Worm (Caenorhabditis elegans): ENCODE data around the gene C17H12.2.
A peak's percentile ranks its signal among the peaks of the same experiment; 100 is the strongest.

Gene C17H12.2

DNA sequence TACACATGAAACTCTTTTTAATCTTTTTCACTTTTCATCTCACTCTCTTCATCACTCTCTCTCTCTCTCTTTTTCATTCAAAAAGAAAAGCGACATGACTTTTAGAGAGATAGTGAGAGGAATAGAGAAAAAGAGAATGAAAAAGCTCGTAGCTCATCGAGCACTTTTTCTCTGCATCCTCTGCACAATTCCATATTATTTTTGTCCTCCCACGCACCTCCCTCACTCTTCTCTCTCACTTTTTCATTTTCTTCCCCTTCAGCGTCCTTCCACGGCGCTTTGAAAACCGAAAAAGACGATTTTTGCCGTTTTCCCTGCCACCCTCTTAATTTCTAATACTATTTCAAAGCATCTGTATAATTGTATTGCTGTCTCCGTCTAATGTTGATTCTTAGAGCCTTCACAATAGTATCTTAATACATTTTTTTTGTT is 48.8 kb upstream of the C17H12.2 start:
- peak; percentile 26 for TF ChIP-seq F22D6.2 (tag; optimal IDR thresholded peaks at IDR 0.05)
- TF ChIP-seq D2030.7 (GFP tag; IDR thresholded peaks at IDR 0.05): no peak
- TF ChIP-seq dox-1 (GFP tag; IDR thresholded peaks at IDR 0.05): no peak; the same call in 1 of the 2 replicates
- TF ChIP-seq Y53F4B.3 (GFP tag; IDR thresholded peaks at IDR 0.05): no peak
- TF ChIP-seq rcor-1 (GFP tag; IDR thresholded peaks at IDR 0.05): 0 out of 2 replicates have a peak, but pooled peaks have one; percentile 31
- TF ChIP-seq lin-54 (GFP tag; optimal IDR thresholded peaks at IDR 0.05): peak; percentile 40
- TF ChIP-seq rpc-1 (optimal IDR thresholded peaks at IDR 0.05): no peak
- no peak for TF ChIP-seq rpc-1 (tag; optimal IDR thresholded peaks at IDR 0.05)
- TF ChIP-seq akir-1 (GFP tag; optimal IDR thresholded peaks at IDR 0.05): no peak
- peak; percentile 80 for TF ChIP-seq attf-5 (GFP tag; optimal IDR thresholded peaks at IDR 0.05)
- no peak for TF ChIP-seq cebp-1 (GFP tag; IDR thresholded peaks at IDR 0.05)
- TF ChIP-seq cebp-1 (tag; optimal IDR thresholded peaks at IDR 0.05): peak; percentile 75
- no peak for TF ChIP-seq Y67H2A.10 (GFP tag; conservative IDR thresholded peaks at IDR 0.05)
- no peak for TF ChIP-seq Y53G8AR.9 (GFP tag; conservative IDR thresholded peaks at IDR 0.05)
- TF ChIP-seq nfya-1 (tag; optimal IDR thresholded peaks at IDR 0.05; ENCODE audit: borderline replicate concordance, insufficient read depth): no peak
- TF ChIP-seq mcd-1 (GFP tag; IDR thresholded peaks at IDR 0.05): peak; percentile 54
- TF ChIP-seq F57C9.4 (tag; optimal IDR thresholded peaks at IDR 0.05): no peak
- peak in 1 of 3 experiments; percentile 52 for TF ChIP-seq lin-35 (GFP tag; optimal IDR thresholded peaks at IDR 0.05)
- no peak for TF ChIP-seq ama-1 (optimal IDR thresholded peaks at IDR 0.05)
- no peak for TF ChIP-seq ama-1 (GFP tag; optimal IDR thresholded peaks at IDR 0.05)
- TF ChIP-seq lin-40 (tag; optimal IDR thresholded peaks at IDR 0.05): peak; percentile 83
- peak; percentile 33 for TF ChIP-seq chd-7 (tag; optimal IDR thresholded peaks at IDR 0.05)
- TF ChIP-seq F23B12.7 (tag; optimal IDR thresholded peaks at IDR 0.05; ENCODE audit: insufficient read depth): no peak
- TF ChIP-seq pbrm-1 (GFP tag; IDR thresholded peaks at IDR 0.05): 0 out of 2 replicates have a peak, but pooled peaks have one; percentile 33
- peak; percentile 11 for TF ChIP-seq ztf-26 (tag; optimal IDR thresholded peaks at IDR 0.05)
- peak; percentile 88 for TF ChIP-seq nhr-80 (tag; optimal IDR thresholded peaks at IDR 0.05)
- TF ChIP-seq somi-1 (GFP tag; optimal IDR thresholded peaks at IDR 0.05): peak; percentile 78
- TF ChIP-seq gei-17 (GFP tag; optimal IDR thresholded peaks at IDR 0.05): peak; percentile 20
- peak; percentile 21 for TF ChIP-seq ZK185.1 (tag; optimal IDR thresholded peaks at IDR 0.05; ENCODE audit: poor library complexity, severe bottlenecking)
- TF ChIP-seq B0336.3 (GFP tag; IDR thresholded peaks at IDR 0.05): peak; percentile 76
- TF ChIP-seq madf-10 (tag; optimal IDR thresholded peaks at IDR 0.05): peak; percentile 48
- TF ChIP-seq ceh-27 (GFP tag; optimal IDR thresholded peaks at IDR 0.05): peak; percentile 45
- peak; percentile 76 for TF ChIP-seq atf-7 (tag; optimal IDR thresholded peaks at IDR 0.05)
- no peak for TF ChIP-seq egrh-3 (GFP tag; IDR thresholded peaks at IDR 0.05)
- peak; percentile 19 for TF ChIP-seq tbp1 (GFP tag; optimal IDR thresholded peaks at IDR 0.05)
- peak; percentile 76 for TF ChIP-seq K12H6.12 (tag; optimal IDR thresholded peaks at IDR 0.05)
- TF ChIP-seq ztf-18 (tag; optimal IDR thresholded peaks at IDR 0.05): peak; percentile 24
- peak; percentile 69 for TF ChIP-seq K11D2.4 (GFP tag; IDR thresholded peaks at IDR 0.05)
- TF ChIP-seq efl-1 (GFP tag; optimal IDR thresholded peaks at IDR 0.05): no peak
- TF ChIP-seq C06A6.2 (GFP tag; conservative IDR thresholded peaks at IDR 0.05): no peak
- TF ChIP-seq attf-3 (GFP tag; conservative IDR thresholded peaks at IDR 0.05): 0 out of 2 replicates have a peak, but pooled peaks have one; percentile 10
- peak in 1 of 2 experiments; percentile 62 for TF ChIP-seq let-607 (tag; optimal IDR thresholded peaks at IDR 0.05)
- no peak for TF ChIP-seq hsf-1 (GFP tag; IDR thresholded peaks at IDR 0.05)
- no peak for TF ChIP-seq sptf-2 (GFP tag; optimal IDR thresholded peaks at IDR 0.05)
- TF ChIP-seq Y56A3A.18 (GFP tag; IDR thresholded peaks at IDR 0.05): no peak
- TF ChIP-seq snpc-4 (GFP tag; optimal IDR thresholded peaks at IDR 0.05): no peak
- peak in 2 of 4 experiments; percentile 31 to 47 for TF ChIP-seq snpc-4 (tag; optimal IDR thresholded peaks at IDR 0.05)
- no peak for TF ChIP-seq lin-26 (GFP tag; IDR thresholded peaks at IDR 0.05)
- TF ChIP-seq egl-18 (GFP tag; IDR thresholded peaks at IDR 0.05): no peak
